Fruit fly (Drosophila melanogaster): ENCODE data around the gene Ccp84Ag.
A peak's percentile ranks its signal among the peaks of the same experiment; 100 is the strongest.

Gene Ccp84Ag

DNA sequence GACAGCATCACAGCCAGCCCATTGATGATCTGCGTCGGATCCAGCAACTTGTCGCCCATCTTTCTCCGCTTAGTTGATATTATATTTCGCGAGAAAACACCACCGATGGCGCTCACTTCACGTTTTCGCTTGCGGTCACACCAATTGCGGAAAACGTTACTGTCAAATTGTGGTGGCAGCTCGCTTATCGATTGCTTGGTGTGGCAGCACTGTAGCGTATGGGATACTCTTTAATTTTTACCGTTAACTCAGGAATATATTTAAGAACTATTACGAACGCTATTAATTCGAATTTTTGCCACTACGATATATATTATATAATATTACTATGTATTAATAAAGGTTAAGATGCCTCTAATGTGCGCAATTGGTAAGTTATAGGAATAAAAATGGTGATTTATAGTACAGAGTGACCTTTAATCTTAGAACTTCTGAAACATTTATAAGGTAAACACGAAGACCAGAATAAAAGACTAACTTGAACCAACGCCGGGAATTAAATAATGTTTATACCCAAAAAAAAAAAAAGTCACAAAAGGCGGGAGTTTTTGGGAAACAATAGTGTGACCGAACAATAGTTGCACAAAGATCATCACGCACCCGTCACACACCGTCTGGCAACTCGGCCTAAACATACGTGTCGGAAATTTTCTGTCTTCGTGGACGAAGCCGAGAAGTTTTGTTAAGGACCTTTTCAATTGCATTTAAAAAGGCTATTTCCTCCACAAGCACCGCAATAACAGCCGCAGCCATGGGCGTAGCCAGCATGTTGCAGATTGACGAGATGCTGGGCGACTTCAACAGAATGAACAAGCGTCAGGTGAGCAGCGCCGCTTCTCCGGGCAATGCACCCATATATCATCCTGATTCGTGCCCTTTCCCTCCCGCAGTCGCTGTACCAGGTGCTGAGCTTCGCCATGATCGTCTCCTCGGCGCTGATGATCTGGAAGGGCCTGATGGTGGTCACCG, 29.0 kb upstream of the Ccp84Ag start, which contains the start of the genes CG1307 and twr (continued):
- TF ChIP-seq fd96Cb (tag; optimal IDR thresholded peaks at IDR 0.05) (peak; percentile 20), CG15073 (GFP tag; optimal IDR thresholded peaks at IDR 0.05) (no peak), Sry-δ (GFP tag; optimal IDR thresholded peaks at IDR 0.05) (peak; percentile 21), CG8765 (GFP tag; IDR thresholded peaks at IDR 0.05) (no peak), Myb (GFP tag; optimal IDR thresholded peaks at IDR 0.05) (peak; percentile 81), ase (GFP tag; IDR thresholded peaks at IDR 0.05) (no peak), Jarid2 (GFP tag; optimal IDR thresholded peaks at IDR 0.05) (no peak), CG5180 (GFP tag; optimal IDR thresholded peaks at IDR 0.05) (no peak), CG17359 (tag; optimal IDR thresholded peaks at IDR 0.05) (no peak), Vsx1 (GFP tag; optimal IDR thresholded peaks at IDR 0.05) (no peak), phol (tag; optimal IDR thresholded peaks at IDR 0.05) (peak; percentile 68), sens-2 (GFP tag; IDR thresholded peaks at IDR 0.05) (no peak), sisA (GFP tag; IDR thresholded peaks at IDR 0.05) (peak; percentile 48; the same call in 1 of the 2 replicates), Nf-YB (GFP tag; optimal IDR thresholded peaks at IDR 0.05) (peak; percentile 15), Lim3 (GFP tag; IDR thresholded peaks at IDR 0.05) (no peak), Scr (GFP tag; IDR thresholded peaks at IDR 0.05; ENCODE audit: partially characterized antibody) (no peak), Meics (GFP tag; optimal IDR thresholded peaks at IDR 0.05) (peak; percentile 43), ab (GFP tag; optimal IDR thresholded peaks at IDR 0.05) (no peak), CG4617 (GFP tag; optimal IDR thresholded peaks at IDR 0.05; ENCODE audit: borderline replicate concordance) (peak; percentile 55), rib (GFP tag; IDR thresholded peaks at IDR 0.05) (no peak; the same call in 1 of the 2 replicates), nerfin-1 (tag; optimal IDR thresholded peaks at IDR 0.05) (no peak), Fer2 (tag; optimal IDR thresholded peaks at IDR 0.05) (peak; percentile 50), CG7963 (GFP tag; IDR thresholded peaks at IDR 0.05; ENCODE audit: partially characterized antibody) (no peak), pho (GFP tag; optimal IDR thresholded peaks at IDR 0.05) (no peak), CG12104 (GFP tag; optimal IDR thresholded peaks at IDR 0.05) (no peak), TFAM (GFP tag; optimal IDR thresholded peaks at IDR 0.05) (no peak), Six4 (GFP tag; optimal IDR thresholded peaks at IDR 0.05) (no peak), p53 (GFP tag; optimal IDR thresholded peaks at IDR 0.05) (peak; percentile 4), NFAT (GFP tag; IDR thresholded peaks at IDR 0.05) (peak; percentile 48), CG17361 (GFP tag; IDR thresholded peaks at IDR 0.05) (no peak), schlank (tag; optimal IDR thresholded peaks at IDR 0.05) (no peak), otp (GFP tag; IDR thresholded peaks at IDR 0.05) (no peak), slou (GFP tag; optimal IDR thresholded peaks at IDR 0.05) (no peak), Fer3 (tag; optimal IDR thresholded peaks at IDR 0.05) (no peak), CG15479 (GFP tag; optimal IDR thresholded peaks at IDR 0.05) (no peak), CG11560 (tag; IDR thresholded peaks at IDR 0.05) (no peak), Dll (GFP tag; IDR thresholded peaks at IDR 0.05; ENCODE audit: partially characterized antibody) (0 out of 4 replicates have a peak, but pooled peaks have one; percentile 25), CG4707 (GFP tag; optimal IDR thresholded peaks at IDR 0.05) (no peak), CG15269 (tag; optimal IDR thresholded peaks at IDR 0.05) (no peak), CG3847 (GFP tag; IDR thresholded peaks at IDR 0.05) (peak; percentile 22; the same call in 1 of the 2 replicates), z (GFP tag; IDR thresholded peaks at IDR 0.05) (no peak), trh (GFP tag; optimal IDR thresholded peaks at IDR 0.05) (no peak), wor (GFP tag; IDR thresholded peaks at IDR 0.05) (no peak), CG1602 (GFP tag; optimal IDR thresholded peaks at IDR 0.05) (peak; percentile 2), Nf-YA (GFP tag; IDR thresholded peaks at IDR 0.05) (no peak), HmgD (GFP tag; optimal IDR thresholded peaks at IDR 0.05) (no peak), klu (GFP tag; IDR thresholded peaks at IDR 0.05) (no peak), CG6254 (GFP tag; optimal IDR thresholded peaks at IDR 0.05) (no peak)

All from whole organism, embryonic.